Worm (Caenorhabditis elegans): ENCODE data around the gene F07C6.6.

- TF ChIP-seq med-1 (GFP tag; optimal IDR thresholded peaks at IDR 0.05; ENCODE audit: insufficient read depth) = no peak
- no peak for TF ChIP-seq flt-1 (GFP tag; IDR thresholded peaks at IDR 0.05)
- no peak for TF ChIP-seq ztf-29 (GFP tag; IDR thresholded peaks at IDR 0.05)
- no peak for TF ChIP-seq klf-2 (GFP tag; conservative IDR thresholded peaks at IDR 0.05)
- no peak for TF ChIP-seq tab-1 (GFP tag; IDR thresholded peaks at IDR 0.05)
These were observed 1.7 kb upstream of the F07C6.6 start, which contains the start of gene F07C6.2 for ce11 chrIV:12790871-12791270.
